Worm (Caenorhabditis elegans) whole organism, L4 larva: Measurements from ENCODE around the gene T19C3.4.

Experiments used
- D1046.2 ChIP-seq: fragments of 200-800 bp; sonication (Bioruptor generic); IDR thresholded peaks from 2 replicates; pipeline ENCODE4 v1.3.6; 2022; ENCODE audit warnings: missing genetic modification characterization, missing compliant biosample characterization
- unc-39 ChIP-seq: sonication (generic microtip); optimal IDR thresholded peaks from 2 replicates; lab custom pipeline; 2017; ENCODE audit warnings: missing biosample characterization, missing genetic modification characterization

- TF ChIP-seq D1046.2 (GFP tag; lab: Robert Waterston, UW) (no peak), unc-39 (tag; lab: Kevin White, UChicago) (no peak)
Measured at ce11 chrIII:668303-668893, 48.3 kb upstream of the T19C3.4 start, which contains the start of gene W02B3.3.
